Worm (Caenorhabditis elegans): ENCODE results near the gene C16C8.11.

Gene C16C8.11

DNA sequence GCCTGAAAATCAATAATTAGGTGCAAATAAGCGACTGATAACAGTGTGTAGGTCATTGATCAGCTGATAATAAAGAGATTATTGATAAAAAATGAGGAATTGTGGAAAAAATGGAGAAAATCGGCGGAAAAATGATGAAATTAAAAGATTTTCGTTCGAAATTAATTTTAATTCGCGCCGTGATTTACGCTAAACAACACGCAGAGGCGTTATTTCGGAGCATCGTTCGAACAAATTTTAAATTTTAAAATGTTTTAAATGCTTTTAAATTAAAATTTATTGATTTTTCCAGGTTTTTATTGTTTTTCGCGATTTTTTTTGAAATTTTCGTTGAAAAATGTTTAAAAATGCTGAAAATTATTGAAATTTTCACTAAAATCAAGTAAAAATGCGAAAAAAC lies 45.9 kb downstream of the C16C8.11 start, which contains the start of gene Y49F6B.9:
Gene Y49F6B.9 (minus strand): TSS at position 2 of the 400 bp plus-strand sequence.
- TF ChIP-seq fos-1 (tag; optimal IDR thresholded peaks at IDR 0.05): no peak
- TF ChIP-seq lin-14 (GFP tag; optimal IDR thresholded peaks at IDR 0.05): no peak
- no peak for TF ChIP-seq ceh-8 (GFP tag; optimal IDR thresholded peaks at IDR 0.05)
- TF ChIP-seq efl-1 (optimal IDR thresholded peaks at IDR 0.05): peak in 1 of 2 experiments; percentile 92
- TF ChIP-seq efl-1 (GFP tag; optimal IDR thresholded peaks at IDR 0.05 in 1 of 2): no peak
- TF ChIP-seq lin-35 (GFP tag; optimal IDR thresholded peaks at IDR 0.05): peak in 1 of 2 experiments; percentile 9
- TF ChIP-seq elt-3 (tag; optimal IDR thresholded peaks at IDR 0.05): no peak

DNA sequence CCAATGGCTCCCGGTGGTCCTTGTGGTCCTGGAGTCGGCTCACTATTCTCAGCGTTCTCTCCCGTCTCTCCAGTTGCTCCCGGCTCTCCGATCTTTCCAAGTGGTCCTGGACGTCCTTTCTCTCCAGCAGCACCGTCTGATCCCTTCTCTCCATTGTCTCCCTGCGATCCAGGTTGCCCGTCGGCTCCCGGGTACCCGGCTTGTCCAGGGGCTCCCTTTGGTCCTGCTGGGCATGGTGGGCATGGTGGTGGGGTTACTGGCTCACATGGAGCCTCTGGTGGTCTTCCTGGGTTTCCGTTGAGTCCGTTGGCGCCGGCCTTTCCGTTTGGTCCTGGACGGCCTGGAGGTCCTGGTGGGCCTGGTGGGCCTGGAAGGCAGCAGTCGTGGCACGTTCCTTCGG lies 46.9 kb downstream of the C16C8.11 start:
- TF ChIP-seq pax-3 (tag; optimal IDR thresholded peaks at IDR 0.05) (no peak), snu-23 (GFP tag; optimal IDR thresholded peaks at IDR 0.05) (no peak), nhr-85 (tag) (peak; percentile 19), blmp-1 (tag; optimal IDR thresholded peaks at IDR 0.05) (no peak)

DNA sequence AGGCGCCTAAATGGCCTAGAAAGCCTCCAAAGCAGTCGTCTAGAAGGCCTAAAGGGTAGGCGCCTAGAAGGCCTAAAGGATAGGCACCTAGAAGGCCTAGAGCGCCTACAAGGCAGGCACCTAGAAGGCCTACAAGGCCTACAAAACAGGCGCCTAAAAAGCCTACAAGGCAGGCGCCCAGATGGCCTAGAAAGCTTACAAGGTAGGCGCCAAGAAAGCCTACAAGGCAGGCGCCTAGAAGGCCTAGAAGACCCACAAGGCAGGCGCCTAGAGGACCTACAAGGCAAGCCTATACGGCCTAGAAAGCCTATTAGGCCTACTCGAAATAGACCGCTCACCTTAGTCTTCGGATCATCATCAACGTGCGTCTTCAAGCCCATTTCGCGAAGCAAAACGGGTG lies 48.5 kb downstream of the C16C8.11 start:
- TF ChIP-seq snu-23 (GFP tag; optimal IDR thresholded peaks at IDR 0.05) (no peak), rnt-1 (tag; optimal IDR thresholded peaks at IDR 0.05) (no peak), blmp-1 (tag; optimal IDR thresholded peaks at IDR 0.05) (no peak), ces-1 (GFP tag; optimal IDR thresholded peaks at IDR 0.05) (no peak), C04F5.9 (tag; optimal IDR thresholded peaks at IDR 0.05) (no peak), nhr-84 (tag; optimal IDR thresholded peaks at IDR 0.05) (no peak)

DNA sequence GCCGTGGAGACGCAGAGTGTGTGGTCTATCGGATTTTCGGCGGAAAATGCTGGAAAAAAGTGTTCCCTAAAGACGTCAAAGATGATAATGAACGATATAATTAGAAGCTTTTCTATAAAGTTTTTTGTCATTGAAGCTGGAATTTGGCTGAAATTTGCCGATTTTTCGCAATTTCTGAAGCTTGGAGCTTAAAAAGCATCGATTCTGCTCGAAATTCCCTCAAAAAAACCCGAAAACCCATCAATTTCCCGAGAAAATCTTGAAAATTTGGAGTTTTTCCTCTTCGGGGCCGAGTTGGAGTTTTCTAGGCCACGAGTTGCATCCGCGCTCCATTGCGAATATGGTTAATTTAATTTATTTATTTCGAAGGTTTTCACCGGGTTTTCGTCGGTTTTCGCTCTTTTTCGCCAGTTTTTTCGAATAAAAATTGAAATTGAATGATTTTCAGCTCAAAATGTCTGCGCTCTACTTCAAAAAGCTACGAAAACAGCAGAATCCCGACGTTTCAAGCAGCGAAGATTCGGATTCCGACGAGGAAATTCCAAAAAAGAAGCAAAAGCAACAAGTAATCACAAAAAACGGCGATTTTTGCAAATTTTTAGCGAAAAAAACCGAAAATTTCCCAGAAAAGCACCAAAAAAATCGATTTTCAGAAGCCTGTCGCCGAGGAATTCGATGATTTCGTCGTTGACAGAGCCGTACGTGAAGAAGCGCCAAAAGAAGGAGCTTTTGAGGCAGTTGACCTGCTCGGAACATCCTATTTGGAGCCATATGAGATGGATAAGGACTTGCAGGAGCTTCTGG lies 49.2 kb downstream of the C16C8.11 start, which contains the start of the genes col-71 and Y49F6B.2:
Gene col-71 (minus strand): TSS at position 51 of the 804 bp plus-strand sequence.
Gene Y49F6B.2 (plus strand): TSS at position 449 of the 804 bp plus-strand sequence.
- TF ChIP-seq sptf-1 (tag; optimal IDR thresholded peaks at IDR 0.05) (no peak), snu-23 (GFP tag; optimal IDR thresholded peaks at IDR 0.05) (peak; percentile 86), nhr-84 (tag; optimal IDR thresholded peaks at IDR 0.05) (no peak), aha-1 (tag; optimal IDR thresholded peaks at IDR 0.05) (no peak), vab-15 (tag; optimal IDR thresholded peaks at IDR 0.05) (peak; percentile 47), dsc-1 (tag; optimal IDR thresholded peaks at IDR 0.05) (peak; percentile 94), efl-1 (optimal IDR thresholded peaks at IDR 0.05) (peak; percentile 78 to 79), efl-1 (GFP tag; optimal IDR thresholded peaks at IDR 0.05 in 1 of 2) (peak; percentile 80 to 97), nhr-77 (tag; optimal IDR thresholded peaks at IDR 0.05) (peak; percentile 11), hlh-4 (tag; optimal IDR thresholded peaks at IDR 0.05) (no peak), dpl-1 (GFP tag; optimal IDR thresholded peaks at IDR 0.05) (peak; percentile 65 to 79 (median 74)), nhr-12 (tag; optimal IDR thresholded peaks at IDR 0.05) (no peak), sup-37 (GFP tag; optimal IDR thresholded peaks at IDR 0.05) (no peak), nhr-90 (tag; optimal IDR thresholded peaks at IDR 0.05; ENCODE audit: poor library complexity) (peak; percentile 89), nhr-19 (GFP tag; conservative IDR thresholded peaks at IDR 0.05) (peak; percentile 79), lin-15B (tag; optimal IDR thresholded peaks at IDR 0.05) (peak; percentile 90), mep-1 (tag; optimal IDR thresholded peaks at IDR 0.05) (peak; percentile 85), alr-1 (tag; optimal IDR thresholded peaks at IDR 0.05; ENCODE audit: borderline replicate concordance) (no peak), pag-3 (tag; optimal IDR thresholded peaks at IDR 0.05; ENCODE audit: borderline replicate concordance, insufficient read depth) (no peak), nhr-47 (tag; optimal IDR thresholded peaks at IDR 0.05) (peak; percentile 90), elt-3 (tag; optimal IDR thresholded peaks at IDR 0.05) (peak in 2 of 6 experiments; percentile 21 to 40), ama-1 (optimal IDR thresholded peaks at IDR 0.05) (no peak), ces-1 (GFP tag; optimal IDR thresholded peaks at IDR 0.05) (peak; percentile 85), lin-39 (tag; optimal IDR thresholded peaks at IDR 0.05) (peak; percentile 64), unc-30 (tag; optimal IDR thresholded peaks at IDR 0.05) (no peak), skn-1 (tag; optimal IDR thresholded peaks at IDR 0.05) (peak; percentile 65), fkh-8 (tag; optimal IDR thresholded peaks at IDR 0.05) (peak; percentile 86), aly-2 (tag; optimal IDR thresholded peaks at IDR 0.05) (peak; percentile 21), C34B4.2 (tag; optimal IDR thresholded peaks at IDR 0.05) (no peak), nhr-76 (tag; optimal IDR thresholded peaks at IDR 0.05) (no peak), pqm-1 (tag; optimal IDR thresholded peaks at IDR 0.05) (no peak), efl-3 (GFP tag; optimal IDR thresholded peaks at IDR 0.05) (no peak), ceh-8 (GFP tag; optimal IDR thresholded peaks at IDR 0.05) (peak; percentile 96), ceh-88 (GFP tag; IDR thresholded peaks at IDR 0.05) (peak; percentile 41; the same call in 1 of the 2 replicates), Y116A8C.19 (tag; optimal IDR thresholded peaks at IDR 0.05; ENCODE audit: borderline replicate concordance) (peak; percentile 32), grh-1 (GFP tag; IDR thresholded peaks at IDR 0.05) (peak; percentile 57)

Data from whole organism, L1 larva.